Fruit fly (Drosophila melanogaster): ENCODE measurements around the gene vsg.

DNA sequence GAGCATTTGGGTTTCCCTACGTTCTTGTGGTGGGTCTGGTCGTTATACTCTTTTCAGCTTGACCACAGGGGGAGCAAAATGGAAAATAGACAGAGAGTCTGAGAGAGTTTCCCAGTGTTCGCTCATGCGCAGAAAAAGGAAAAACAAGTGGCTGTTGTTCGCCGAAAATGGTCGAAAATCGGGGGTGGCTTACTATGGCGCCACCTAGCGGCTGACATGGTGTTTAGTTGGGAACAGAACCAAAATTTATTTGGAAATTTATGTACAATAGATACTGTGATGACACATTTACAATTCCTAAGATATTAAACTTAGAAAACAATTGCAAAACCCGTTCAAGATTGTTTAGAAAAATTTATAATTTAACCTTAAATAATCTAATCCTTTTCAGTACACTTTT is 37.5 kb downstream of the vsg start:
- no peak for TF ChIP-seq fru (GFP tag; optimal IDR thresholded peaks at IDR 0.05)
- no peak for TF ChIP-seq usp (GFP tag; optimal IDR thresholded peaks at IDR 0.05)
- no peak for TF ChIP-seq Mio (GFP tag; optimal IDR thresholded peaks at IDR 0.05)
- TF ChIP-seq psq (GFP tag; optimal IDR thresholded peaks at IDR 0.05), result no peak
- TF ChIP-seq h (GFP tag; optimal IDR thresholded peaks at IDR 0.05), result no peak
- TF ChIP-seq OdsH (GFP tag; optimal IDR thresholded peaks at IDR 0.05), result no peak
- TF ChIP-seq brk (GFP tag; optimal IDR thresholded peaks at IDR 0.05), result no peak
- TF ChIP-seq lola (GFP tag; optimal IDR thresholded peaks at IDR 0.05), result no peak
- TF ChIP-seq Abd-B (GFP tag; optimal IDR thresholded peaks at IDR 0.05), result no peak

Measured in whole organism, wandering third instar larva.